Worm (Caenorhabditis elegans) whole organism, midembryonic: ENCODE data around the gene fip-2.

Source experiments
- flt-1 ChIP-seq: fragments of 200-800 bp; sonication (Bioruptor generic); IDR thresholded peaks from 2 replicates; pipeline ENCODE4 v1.3.6; 2022; ENCODE audit warnings: missing genetic modification characterization, missing compliant biosample characterization
- ref-1 ChIP-seq: fragments of 200-800 bp; sonication (Bioruptor generic); conservative IDR thresholded peaks from 2 replicates; pipeline ENCODE4 v1.3.6; 2022; ENCODE audit warnings: missing genetic modification reagents, missing genetic modification characterization, missing compliant biosample characterization
- tab-1 ChIP-seq: fragments of 200-800 bp; sonication (Bioruptor generic); IDR thresholded peaks from 2 replicates; pipeline ENCODE4 v1.3.6; 2022; ENCODE audit warnings: missing genetic modification characterization, missing compliant biosample characterization
- ztf-23 ChIP-seq: fragments of 200-800 bp; sonication (Bioruptor generic); IDR thresholded peaks from 2 replicates; pipeline ENCODE4 v1.3.6; 2022; ENCODE audit warnings: missing genetic modification reagents, missing genetic modification characterization, missing compliant biosample characterization

DNA sequence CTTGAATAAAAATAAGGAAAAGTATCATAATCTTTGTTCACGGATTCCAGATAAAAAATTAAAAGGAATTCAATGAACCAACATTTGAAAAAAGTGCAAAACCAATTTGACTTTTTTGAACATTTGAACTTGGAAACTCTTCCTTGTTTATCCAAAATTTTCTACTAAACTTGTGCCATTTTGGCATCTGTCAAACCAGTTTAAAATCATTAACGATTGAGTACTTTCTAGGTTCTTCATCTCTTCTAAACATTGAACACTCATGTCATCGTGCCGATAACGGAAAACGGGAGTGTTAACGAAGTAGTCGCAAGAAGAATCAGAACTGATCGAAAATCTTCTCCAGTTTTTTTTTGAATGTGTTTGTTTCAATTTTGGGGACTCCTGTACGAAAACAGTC is 16.5 kb downstream of the fip-2 start:
- TF ChIP-seq flt-1 (GFP tag; lab: Robert Waterston, UW) = no peak
- no peak for TF ChIP-seq tab-1 (GFP tag; lab: Robert Waterston, UW)
- no peak for TF ChIP-seq ref-1 (GFP tag; lab: Robert Waterston, UW)
- no peak for TF ChIP-seq ztf-23
